Worm (Caenorhabditis elegans): ENCODE results near the gene M163.10.

DNA sequence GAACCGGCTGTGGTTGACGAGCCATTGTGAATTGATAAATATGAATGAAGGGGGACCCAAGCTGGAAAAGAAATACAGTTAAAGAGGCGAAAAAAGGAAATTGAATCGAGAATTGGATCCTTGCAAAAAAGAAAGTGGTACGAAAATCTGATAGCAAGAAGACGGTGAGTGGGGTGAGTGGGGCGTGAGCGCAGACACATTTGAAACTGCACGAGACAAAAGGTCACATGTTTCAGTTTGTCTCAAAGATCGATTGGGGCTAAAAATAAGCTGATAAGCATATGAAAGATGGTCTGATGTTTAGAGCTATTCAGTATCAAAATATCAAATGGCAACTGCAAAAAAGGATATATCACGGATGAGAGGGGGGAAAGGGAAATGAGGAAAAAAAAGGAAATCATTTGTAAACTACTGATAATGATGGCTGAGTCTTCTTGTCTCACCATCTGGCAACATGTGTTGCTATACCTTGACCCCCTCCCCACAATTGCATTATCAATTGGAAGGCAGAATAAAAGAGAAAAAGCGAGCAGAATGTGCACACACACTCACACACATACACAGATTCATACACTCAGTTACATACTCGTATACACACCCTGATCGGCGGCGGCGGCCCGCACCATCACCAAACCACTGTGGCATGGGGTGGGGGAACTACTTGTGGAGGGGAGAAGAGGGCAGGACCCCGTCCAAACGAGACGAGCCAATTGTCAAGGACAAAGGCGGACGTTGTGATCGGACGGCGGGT is 33.2 kb downstream of the M163.10 start, which contains the start of gene M163.1:
- TF ChIP-seq dao-5 (tag; optimal IDR thresholded peaks at IDR 0.05), result no peak
- TF ChIP-seq him-1 (tag; optimal IDR thresholded peaks at IDR 0.05), result no peak
